Fruit fly (Drosophila melanogaster): ENCODE data around the gene Axn.

- TF ChIP-seq pan (optimal IDR thresholded peaks at IDR 0.05) (no peak), CG8478 (optimal IDR thresholded peaks at IDR 0.05) (no peak)
These were observed 39.5 kb upstream of the Axn start, which contains the start of gene CG7896 for dm6 chr3R:29983073-29983544.

All from whole organism.